Worm (Caenorhabditis elegans): ENCODE results near the gene C16C8.27.
"Not testable (repeated sequence)": the region's sequence is repeated elsewhere in the genome, so short reads cannot be mapped to it uniquely, and the experiment has no call there.

C16C8.27 gene

DNA sequence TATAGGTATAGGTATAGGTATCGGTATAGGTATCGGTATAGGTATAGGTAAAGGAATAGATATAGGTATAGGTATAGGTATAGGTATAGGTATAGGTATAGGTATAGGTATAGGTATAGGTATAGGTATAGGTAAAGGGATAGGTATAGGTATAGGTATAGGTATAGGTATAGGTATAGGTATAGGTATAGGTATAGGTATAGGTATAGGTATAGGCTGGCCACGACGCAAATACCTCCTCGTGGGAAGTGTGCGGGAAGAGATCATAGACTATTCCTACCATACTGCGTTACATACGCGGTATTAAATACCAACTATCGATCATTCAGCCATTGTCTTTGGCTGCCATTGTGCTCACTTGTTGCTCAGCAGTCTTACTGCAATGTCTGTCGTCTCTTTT lies 49.3 kb downstream of the C16C8.27 start, which contains the start of gene fbxb-112:
Gene fbxb-112 (plus strand): TSS at position 301 of the 400 bp plus-strand sequence.
- not testable (repeated sequence) for TF ChIP-seq sma-9 (GFP tag; optimal IDR thresholded peaks at IDR 0.05); sma-9 (tag; optimal IDR thresholded peaks at IDR 0.05); ztf-4 (tag; optimal IDR thresholded peaks at IDR 0.05); nhr-12 (tag; optimal IDR thresholded peaks at IDR 0.05)
